Fruit fly (Drosophila melanogaster) whole organism, embryonic: ENCODE data around the gene CG7465.

Experiments used
- CG1647 ChIP-seq: fragments of 200-800 bp; sonication (Bioruptor generic); optimal IDR thresholded peaks from 3 replicates; lab custom pipeline; 2016; ENCODE audit warnings: missing biosample characterization, missing genetic modification characterization
- CG18476 ChIP-seq: fragments of 200-800 bp; sonication (Bioruptor generic); optimal IDR thresholded peaks from 2 replicates; lab custom pipeline; 2016; ENCODE audit warnings: missing biosample characterization, mild to moderate bottlenecking, missing genetic modification characterization
- CG18619 ChIP-seq: fragments of 200-800 bp; sonication (Bioruptor generic); optimal IDR thresholded peaks from 3 replicates; lab custom pipeline; 2017; ENCODE audit warnings: missing biosample characterization, mild to moderate bottlenecking, missing genetic modification characterization
- CG3163 ChIP-seq: fragments of 200-800 bp; sonication (Bioruptor generic); optimal IDR thresholded peaks from 3 replicates; lab custom pipeline; 2016; ENCODE audit warnings: missing biosample characterization, missing genetic modification characterization
- CG4854 ChIP-seq: fragments of 200-800 bp; sonication (Bioruptor generic); optimal IDR thresholded peaks from 2 replicates; lab custom pipeline; 2016; ENCODE audit warnings: missing biosample characterization, missing genetic modification characterization, inconsistent platforms
- Taf1 ChIP-seq: fragments of 200-800 bp; sonication (Bioruptor generic); IDR thresholded peaks from 2 replicates; pipeline ENCODE4 v1.3.6; 2022; ENCODE audit warnings: missing biosample characterization, missing genetic modification characterization
- chinmo ChIP-seq: fragments of 200-800 bp; sonication (Bioruptor generic); IDR thresholded peaks from 4 replicates; pipeline ENCODE4 v1.3.6; 2022; ENCODE audit warnings: missing biosample characterization, missing genetic modification characterization; ENCODE audit not compliant: partially characterized antibody
- grn ChIP-seq: fragments of 200-800 bp; sonication (Bioruptor generic); optimal IDR thresholded peaks from 3 replicates; lab custom pipeline; 2017; ENCODE audit warnings: missing biosample characterization, missing genetic modification characterization
- kay ChIP-seq: fragments of 200-800 bp; sonication (Bioruptor generic); optimal IDR thresholded peaks from 2 replicates; lab custom pipeline; 2016; ENCODE audit warnings: missing biosample characterization, missing genetic modification characterization

dm6 chr3L:4501406-4501805, 21.3 kb downstream of the CG7465 start:
- no peak for TF ChIP-seq chinmo (GFP tag; lab: Robert Waterston, UW)
- TF ChIP-seq CG1647 (GFP tag; lab: Kevin White, UChicago) = no peak
- no peak for TF ChIP-seq Taf1 (GFP tag; lab: Robert Waterston, UW)
- no peak for TF ChIP-seq CG18476 (GFP tag; lab: Kevin White, UChicago)
- no peak for TF ChIP-seq CG18619 (GFP tag; lab: Kevin White, UChicago)
- no peak for TF ChIP-seq CG3163
- no peak for TF ChIP-seq CG4854 (GFP tag; lab: Kevin White, UChicago)
- TF ChIP-seq grn (GFP tag; lab: Kevin White, UChicago) = no peak
- TF ChIP-seq kay (GFP tag; lab: Kevin White, UChicago) = no peak
